Fruit fly (Drosophila melanogaster) S2 (cell line): ENCODE data around the gene D2hgdh.

Experiments used
- CG8478 ChIP-seq: fragments of >200 bp; optimal IDR thresholded peaks from 2 replicates; lab custom pipeline; 2018
- CTCF ChIP-seq, 2 experiments: fragments of >200 bp; optimal IDR thresholded peaks; 2 replicates each; lab custom pipeline; 2018

dm6 chrX:2137587-2138341, 3.5 kb upstream of the D2hgdh start:
- no peak for TF ChIP-seq CG8478 (lab: Kevin White, UChicago)
- no peak for TF ChIP-seq CTCF (optimal IDR thresholded peaks at IDR 0.05; lab: Kevin White, UChicago)
